Fruit fly (Drosophila melanogaster): ENCODE data around the gene Cul5.

- TF ChIP-seq pan (optimal IDR thresholded peaks at IDR 0.05) (no peak), N (GFP tag; optimal IDR thresholded peaks at IDR 0.05) (no peak), rgr (GFP tag; optimal IDR thresholded peaks at IDR 0.05) (peak; percentile 80), lola (GFP tag; optimal IDR thresholded peaks at IDR 0.05) (no peak), Hr78 (GFP tag; optimal IDR thresholded peaks at IDR 0.05) (no peak), foxo (GFP tag; optimal IDR thresholded peaks at IDR 0.05) (peak in 1 of 2 experiments; percentile 68), Rel (GFP tag; optimal IDR thresholded peaks at IDR 0.05) (no peak), Rel (tag; optimal IDR thresholded peaks at IDR 0.05) (peak; percentile 30), Dfd (GFP tag; optimal IDR thresholded peaks at IDR 0.05) (no peak), CG32264 (GFP tag; optimal IDR thresholded peaks at IDR 0.05) (peak; percentile 52), Hnf4 (GFP tag; optimal IDR thresholded peaks at IDR 0.05) (peak; percentile 74), psq (GFP tag; optimal IDR thresholded peaks at IDR 0.05) (peak; percentile 51)
Observed at dm6 chr3R:29075631-29076398, 13.0 kb upstream of the Cul5 start.

Data from whole organism, wandering third instar larva.